Worm (Caenorhabditis elegans): ENCODE results near the gene srh-59.

srh-59 gene

ce11 chrII:3620862-3621261 is 39.0 kb downstream of the srh-59 start:
- TF ChIP-seq aptf-2 (GFP tag; conservative IDR thresholded peaks at IDR 0.05) = peak; percentile 56; the same call in 1 of the 2 replicates
- TF ChIP-seq ccch-3 (GFP tag; optimal IDR thresholded peaks at IDR 0.05) = no peak
- peak; percentile 36; the same call in 1 of the 2 replicates for TF ChIP-seq madf-6 (GFP tag; IDR thresholded peaks at IDR 0.05)
- TF ChIP-seq ceh-58 (GFP tag; IDR thresholded peaks at IDR 0.05) = no peak
- TF ChIP-seq B0261.1 (tag; optimal IDR thresholded peaks at IDR 0.05) = no peak
- TF ChIP-seq efl-1 (GFP tag; optimal IDR thresholded peaks at IDR 0.05) = peak; percentile 66
- no peak for TF ChIP-seq ztf-28 (GFP tag; IDR thresholded peaks at IDR 0.05)
- TF ChIP-seq lin-54 (GFP tag; optimal IDR thresholded peaks at IDR 0.05) = no peak
- peak; percentile 24 for TF ChIP-seq dpl-1 (GFP tag; optimal IDR thresholded peaks at IDR 0.05)
- TF ChIP-seq madf-8 (GFP tag; conservative IDR thresholded peaks at IDR 0.05) = 0 out of 2 replicates have a peak, but pooled peaks have one; percentile 20
- no peak for TF ChIP-seq snpc-1.1 (tag; optimal IDR thresholded peaks at IDR 0.05; ENCODE audit: insufficient read depth)
- TF ChIP-seq D2030.7 (GFP tag; IDR thresholded peaks at IDR 0.05) = no peak

- TF ChIP-seq efl-1 (GFP tag; optimal IDR thresholded peaks at IDR 0.05) = no peak
- no peak for TF ChIP-seq B0261.1 (tag; optimal IDR thresholded peaks at IDR 0.05)
- no peak for TF ChIP-seq hlh-12 (tag; optimal IDR thresholded peaks at IDR 0.05)
- no peak for TF ChIP-seq C06A6.2 (GFP tag; conservative IDR thresholded peaks at IDR 0.05)
- TF ChIP-seq nhr-80 (tag; optimal IDR thresholded peaks at IDR 0.05) = no peak
- no peak for TF ChIP-seq Y56A3A.18 (GFP tag; IDR thresholded peaks at IDR 0.05)
- TF ChIP-seq hmg-1.2 (GFP tag; IDR thresholded peaks at IDR 0.05) = no peak
- TF ChIP-seq F52B5.7 (tag; optimal IDR thresholded peaks at IDR 0.05) = no peak
- TF ChIP-seq nhr-120 (GFP tag; IDR thresholded peaks at IDR 0.05) = no peak
Observed at ce11 chrII:3622014-3622413, 40.2 kb downstream of the srh-59 start, which contains the start of gene M151.7. Gene M151.7 (plus strand): TSS chrII:3622314.

ce11 chrII:3626872-3627271 is 45.0 kb downstream of the srh-59 start, which contains the start of gene M151.3:
Gene M151.3 (plus strand): TSS chrII:3627172.
- no peak for TF ChIP-seq madf-8 (GFP tag; conservative IDR thresholded peaks at IDR 0.05)
- TF ChIP-seq rec-8 (tag; optimal IDR thresholded peaks at IDR 0.05) = no peak
- TF ChIP-seq dox-1 (GFP tag; IDR thresholded peaks at IDR 0.05) = no peak
- TF ChIP-seq ztf-18 (tag; optimal IDR thresholded peaks at IDR 0.05) = no peak
- TF ChIP-seq dpl-1 (GFP tag; optimal IDR thresholded peaks at IDR 0.05) = no peak
- no peak for TF ChIP-seq ceh-91 (GFP tag; IDR thresholded peaks at IDR 0.05)
- no peak for TF ChIP-seq akir-1 (GFP tag; optimal IDR thresholded peaks at IDR 0.05)
- TF ChIP-seq aptf-3 (GFP tag; IDR thresholded peaks at IDR 0.05) = no peak
- no peak for TF ChIP-seq K11D2.4 (GFP tag; IDR thresholded peaks at IDR 0.05)
- TF ChIP-seq athp-1 (tag; optimal IDR thresholded peaks at IDR 0.05) = no peak
- TF ChIP-seq T26A5.8 (tag; optimal IDR thresholded peaks at IDR 0.05) = no peak
- no peak for TF ChIP-seq pbrm-1 (GFP tag; IDR thresholded peaks at IDR 0.05)
- TF ChIP-seq fkh-3 (tag; optimal IDR thresholded peaks at IDR 0.05) = no peak
- TF ChIP-seq F39B2.1 (GFP tag; IDR thresholded peaks at IDR 0.05) = no peak
- no peak for TF ChIP-seq C17E4.6 (GFP tag; IDR thresholded peaks at IDR 0.05)
- TF ChIP-seq tbx-9 (tag; optimal IDR thresholded peaks at IDR 0.05; ENCODE audit: borderline replicate concordance) = no peak
- no peak for TF ChIP-seq attf-5 (GFP tag; optimal IDR thresholded peaks at IDR 0.05)
- TF ChIP-seq unc-62 (GFP tag; optimal IDR thresholded peaks at IDR 0.05) = no peak

- TF ChIP-seq lsy-27 (tag; optimal IDR thresholded peaks at IDR 0.05; ENCODE audit: borderline replicate concordance, insufficient read depth) (no peak), snpc-1.3 (tag; optimal IDR thresholded peaks at IDR 0.05; ENCODE audit: insufficient read depth) (no peak), B0019.2 (GFP tag; conservative IDR thresholded peaks at IDR 0.05) (no peak), lag-1 (GFP tag; IDR thresholded peaks at IDR 0.05) (no peak), ztf-28 (GFP tag; IDR thresholded peaks at IDR 0.05) (no peak), snpc-1.1 (tag; optimal IDR thresholded peaks at IDR 0.05; ENCODE audit: insufficient read depth) (no peak), mes-4 (tag; optimal IDR thresholded peaks at IDR 0.05) (no peak), sea-2 (GFP tag; IDR thresholded peaks at IDR 0.05) (no peak), athp-1 (tag; optimal IDR thresholded peaks at IDR 0.05) (no peak), Y53G8AR.9 (GFP tag; conservative IDR thresholded peaks at IDR 0.05) (no peak), F52B5.7 (tag; optimal IDR thresholded peaks at IDR 0.05) (no peak), egl-44 (GFP tag; IDR thresholded peaks at IDR 0.05) (no peak), F39B2.1 (GFP tag; IDR thresholded peaks at IDR 0.05) (no peak), lin-54 (GFP tag; optimal IDR thresholded peaks at IDR 0.05) (no peak), nhr-80 (tag; optimal IDR thresholded peaks at IDR 0.05) (no peak), let-607 (tag; optimal IDR thresholded peaks at IDR 0.05) (no peak)
Observed at ce11 chrII:3630810-3631209, 49.0 kb downstream of the srh-59 start, which contains the start of gene M151.2. Gene M151.2 (plus strand): TSS chrII:3631110.
